Worm (Caenorhabditis elegans): ENCODE results near the gene C54D10.10.

The C54D10.10 gene

ce11 chrV:12401383-12401782 is 48.4 kb downstream of the C54D10.10 start, which contains the start of gene K01D12.7:
K01D12.7 (minus strand) TSS chrV:12401483.
- no peak for TF ChIP-seq scrt-1 (GFP tag; IDR thresholded peaks at IDR 0.05)

DNA sequence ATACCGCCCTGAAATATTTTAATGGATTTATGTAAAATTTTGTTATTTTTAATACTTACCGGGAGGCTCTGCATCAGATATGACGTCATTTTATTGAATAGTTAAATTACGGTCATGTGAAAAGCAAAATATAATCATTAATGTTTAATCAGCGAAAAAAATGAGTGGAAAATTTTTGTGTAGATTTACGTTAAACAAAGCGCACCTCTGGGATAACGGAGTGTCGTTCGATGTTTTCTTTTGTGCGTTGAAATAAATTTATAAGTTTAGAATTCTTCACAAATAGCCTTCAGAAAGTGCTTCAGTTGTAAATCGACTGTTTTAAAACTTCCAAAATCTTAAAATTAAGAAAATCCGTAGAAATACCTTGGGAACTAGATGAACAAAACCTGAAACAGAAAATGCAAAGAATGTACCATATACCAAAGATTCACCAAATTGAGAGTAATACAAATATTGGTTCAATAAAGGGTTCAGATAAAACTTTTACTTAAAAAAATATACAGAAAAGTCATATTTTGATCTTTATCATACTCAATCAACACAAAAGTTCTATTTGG is 49.0 kb downstream of the C54D10.10 start, which contains the start of the genes K01D12.20 and miga-1:
K01D12.20 (minus strand) TSS at position 138 of the 560 bp plus-strand sequence.
miga-1 (minus strand) TSS at position 183 of the 560 bp plus-strand sequence.
- TF ChIP-seq ceh-13 (GFP tag; optimal IDR thresholded peaks at IDR 0.05), result no peak
- no peak for TF ChIP-seq ets-7 (tag; optimal IDR thresholded peaks at IDR 0.05)
- TF ChIP-seq flt-1 (GFP tag; IDR thresholded peaks at IDR 0.05), result no peak
- TF ChIP-seq ceh-36 (tag; optimal IDR thresholded peaks at IDR 0.05), result no peak
- no peak for TF ChIP-seq aly-1 (tag; optimal IDR thresholded peaks at IDR 0.05)
- no peak for TF ChIP-seq B0310.2 (tag; optimal IDR thresholded peaks at IDR 0.05)
- no peak for TF ChIP-seq hmg-4 (GFP tag; optimal IDR thresholded peaks at IDR 0.05)
- TF ChIP-seq pes-1 (GFP tag; IDR thresholded peaks at IDR 0.05), result no peak
- no peak for TF ChIP-seq hmbx-1 (tag; optimal IDR thresholded peaks at IDR 0.05)
